Worm (Caenorhabditis elegans) whole organism, young adult: ENCODE data around the gene R09E10.6.
"Not testable (repeated sequence)": the region's sequence is repeated elsewhere in the genome, so short reads cannot be mapped to it uniquely, and the experiment has no call there.

Experiments used
- B0035.1 ChIP-seq: sonication (generic microtip); optimal IDR thresholded peaks from 2 replicates; lab custom pipeline; 2016; ENCODE audit warnings: missing genetic modification characterization, mild to moderate bottlenecking, missing compliant biosample characterization, missing genotype, missing genetic modification reagents
- C06A6.2 ChIP-seq: fragments of 200-800 bp; sonication (Bioruptor generic); conservative IDR thresholded peaks from 2 replicates; pipeline ENCODE4 v1.3.6; 2022; ENCODE audit warnings: missing genetic modification characterization, missing compliant biosample characterization
- F23B12.7 ChIP-seq: sonication (generic microtip); optimal IDR thresholded peaks from 2 replicates; lab custom pipeline; 2017; ENCODE audit warnings: missing genetic modification characterization, mild to moderate bottlenecking, missing compliant biosample characterization, antibody characterized with exemption, moderate library complexity; ENCODE audit not compliant: insufficient read depth
- F52B5.7 ChIP-seq: sonication (generic microtip); optimal IDR thresholded peaks from 2 replicates; lab custom pipeline; 2016; ENCODE audit warnings: mild to moderate bottlenecking, missing genetic modification characterization, missing compliant biosample characterization
- F57A8.1 ChIP-seq: fragments of 200-800 bp; sonication (Bioruptor generic); optimal IDR thresholded peaks from 2 replicates; lab custom pipeline; 2018; ENCODE audit warnings: mild to moderate bottlenecking, missing genetic modification characterization, moderate library complexity, missing compliant biosample characterization
- K11D2.4 ChIP-seq: fragments of 200-800 bp; sonication (Bioruptor generic); IDR thresholded peaks from 2 replicates; pipeline ENCODE4 v1.3.6; 2022; ENCODE audit warnings: missing genetic modification reagents, missing genetic modification characterization, missing compliant biosample characterization
- Y79H2A.3 ChIP-seq: fragments of 200-800 bp; sonication (Bioruptor generic); conservative IDR thresholded peaks from 2 replicates; pipeline ENCODE4 v1.3.6; 2022; ENCODE audit warnings: missing genetic modification reagents, missing genetic modification characterization, missing compliant biosample characterization
- ZK185.1 ChIP-seq: sonication (generic microtip); optimal IDR thresholded peaks from 2 replicates; lab custom pipeline; 2016; ENCODE audit warnings: mild to moderate bottlenecking, missing genetic modification characterization, missing compliant biosample characterization; ENCODE audit not compliant: poor library complexity, severe bottlenecking
- aptf-3 ChIP-seq: fragments of 200-800 bp; sonication (Bioruptor generic); IDR thresholded peaks from 2 replicates; pipeline ENCODE4 v1.3.6; 2022; ENCODE audit warnings: missing genetic modification characterization, missing compliant biosample characterization
- ccch-3 ChIP-seq: fragments of 200-800 bp; sonication (Bioruptor generic); optimal IDR thresholded peaks from 2 replicates; lab custom pipeline; 2018; ENCODE audit warnings: mild to moderate bottlenecking, missing genetic modification characterization, missing compliant biosample characterization
- cebp-2 ChIP-seq: fragments of 200-800 bp; sonication (Bioruptor generic); IDR thresholded peaks from 2 replicates; pipeline ENCODE4 v1.3.6; 2022; ENCODE audit warnings: missing genetic modification characterization, missing compliant biosample characterization
- ceh-40 ChIP-seq: fragments of 200-800 bp; sonication (Bioruptor generic); IDR thresholded peaks from 2 replicates; pipeline ENCODE4 v1.3.6; 2022; ENCODE audit warnings: missing genetic modification characterization, missing compliant biosample characterization
- ceh-58 ChIP-seq: fragments of 200-800 bp; sonication (Bioruptor generic); IDR thresholded peaks from 2 replicates; pipeline ENCODE4 v1.3.6; 2022; ENCODE audit warnings: missing genetic modification characterization, missing compliant biosample characterization
- die-1 ChIP-seq: sonication (generic microtip); optimal IDR thresholded peaks from 2 replicates; lab custom pipeline; 2016; ENCODE audit warnings: missing genotype, mild to moderate bottlenecking, missing genetic modification characterization, missing compliant biosample characterization
- dox-1 ChIP-seq: fragments of 200-800 bp; sonication (Bioruptor generic); IDR thresholded peaks from 2 replicates; pipeline ENCODE4 v1.3.6; 2022; ENCODE audit warnings: missing genetic modification reagents, missing genetic modification characterization, missing compliant biosample characterization
- dpl-1 ChIP-seq: fragments of 150-350 bp; optimal IDR thresholded peaks from 2 replicates; lab custom pipeline; 2014; ENCODE audit warnings: missing biosample characterization, missing genetic modification reagents, missing genetic modification characterization
- efl-1 ChIP-seq: fragments of 150-350 bp; optimal IDR thresholded peaks from 2 replicates; lab custom pipeline; 2014; ENCODE audit warnings: missing biosample characterization, missing genetic modification reagents, missing genetic modification characterization
- egl-18 ChIP-seq: fragments of 200-800 bp; sonication (Bioruptor generic); IDR thresholded peaks from 2 replicates; pipeline ENCODE4 v1.3.6; 2022; ENCODE audit warnings: missing genetic modification reagents, missing genetic modification characterization, missing compliant biosample characterization
- egrh-3 ChIP-seq: fragments of 200-800 bp; sonication (Bioruptor generic); IDR thresholded peaks from 2 replicates; pipeline ENCODE4 v1.3.6; 2022; ENCODE audit warnings: missing genetic modification reagents, missing genetic modification characterization, missing compliant biosample characterization
- ekl-4 ChIP-seq: fragments of 200-800 bp; sonication (Bioruptor generic); IDR thresholded peaks from 2 replicates; pipeline ENCODE4 v1.3.6; 2022; ENCODE audit warnings: missing genetic modification reagents, missing genetic modification characterization, missing compliant biosample characterization
- ets-4 ChIP-seq: fragments of 200-800 bp; sonication (Bioruptor generic); optimal IDR thresholded peaks from 2 replicates; lab custom pipeline; 2018; ENCODE audit warnings: mild to moderate bottlenecking, missing genetic modification characterization, missing compliant biosample characterization
- hmg-1.2 ChIP-seq: fragments of 200-800 bp; sonication (Bioruptor generic); IDR thresholded peaks from 2 replicates; pipeline ENCODE4 v1.3.6; 2022; ENCODE audit warnings: missing genetic modification reagents, missing genetic modification characterization, missing compliant biosample characterization
- hmg-20 ChIP-seq: fragments of 200-800 bp; sonication (Bioruptor generic); IDR thresholded peaks from 2 replicates; pipeline ENCODE4 v1.3.6; 2022; ENCODE audit warnings: missing genetic modification reagents, missing genetic modification characterization, missing compliant biosample characterization
- hrde-1 ChIP-seq: sonication (generic microtip); optimal IDR thresholded peaks from 2 replicates; lab custom pipeline; 2016; ENCODE audit warnings: missing genetic modification characterization, mild to moderate bottlenecking, missing compliant biosample characterization, moderate library complexity, missing genotype, missing genetic modification reagents, borderline replicate concordance
- lag-1 ChIP-seq: fragments of 200-800 bp; sonication (Bioruptor generic); IDR thresholded peaks from 2 replicates; pipeline ENCODE4 v1.3.6; 2022; ENCODE audit warnings: missing genetic modification reagents, missing genetic modification characterization, missing compliant biosample characterization
- lin-35 ChIP-seq, 3 experiments: fragments of 150-350 bp in 2 of 3; sonication (generic microtip) in 1 of 3; optimal IDR thresholded peaks; 2 replicates each; lab custom pipeline; 2014 to 2018; ENCODE audit warnings: missing biosample characterization in 3 of 3, missing genetic modification characterization in 3 of 3, missing genetic modification reagents in 3 of 3
- lin-40 ChIP-seq: sonication (generic microtip); optimal IDR thresholded peaks from 2 replicates; lab custom pipeline; 2016; ENCODE audit warnings: missing genetic modification characterization, mild to moderate bottlenecking, missing compliant biosample characterization, missing genotype, missing genetic modification reagents
- lin-54 ChIP-seq: fragments of 200-800 bp; sonication (Bioruptor generic); optimal IDR thresholded peaks from 2 replicates; lab custom pipeline; 2018; ENCODE audit warnings: mild to moderate bottlenecking, missing genetic modification characterization, missing compliant biosample characterization
- lsy-27 ChIP-seq: sonication (generic microtip); optimal IDR thresholded peaks from 2 replicates; lab custom pipeline; 2017; ENCODE audit warnings: missing genetic modification characterization, mild to moderate bottlenecking, missing compliant biosample characterization, antibody characterized with exemption, missing genotype, borderline replicate concordance; ENCODE audit not compliant: insufficient read depth
- madf-10 ChIP-seq: sonication (generic microtip); optimal IDR thresholded peaks from 2 replicates; lab custom pipeline; 2016; ENCODE audit warnings: mild to moderate bottlenecking, missing genetic modification characterization, missing compliant biosample characterization
- madf-6 ChIP-seq: fragments of 200-800 bp; sonication (Bioruptor generic); IDR thresholded peaks from 2 replicates; pipeline ENCODE4 v1.3.6; 2022; ENCODE audit warnings: missing genetic modification reagents, missing genetic modification characterization, missing compliant biosample characterization
- mel-28 ChIP-seq: sonication (generic microtip); optimal IDR thresholded peaks from 2 replicates; lab custom pipeline; 2016; ENCODE audit warnings: borderline replicate concordance, mild to moderate bottlenecking, missing genetic modification characterization, missing compliant biosample characterization
- nhr-120 ChIP-seq: fragments of 200-800 bp; sonication (Bioruptor generic); IDR thresholded peaks from 2 replicates; pipeline ENCODE4 v1.3.6; 2022; ENCODE audit warnings: missing genetic modification characterization, missing compliant biosample characterization
- nhr-80 ChIP-seq: sonication (generic microtip); optimal IDR thresholded peaks from 2 replicates; lab custom pipeline; 2016; ENCODE audit warnings: missing genetic modification characterization, missing compliant biosample characterization
- nhr-90 ChIP-seq: sonication (generic microtip); optimal IDR thresholded peaks from 2 replicates; lab custom pipeline; 2016; ENCODE audit warnings: missing genotype, mild to moderate bottlenecking, missing genetic modification characterization, missing compliant biosample characterization
- pha-4 ChIP-seq: fragments of 150-350 bp; sonication (generic microtip); optimal IDR thresholded peaks from 2 replicates; lab custom pipeline; 2014; ENCODE audit warnings: missing biosample characterization, missing genetic modification reagents, missing genetic modification characterization
- repo-1 ChIP-seq: sonication (generic microtip); optimal IDR thresholded peaks from 2 replicates; lab custom pipeline; 2017; ENCODE audit warnings: mild to moderate bottlenecking, missing genetic modification characterization, missing compliant biosample characterization
- sdz-38 ChIP-seq: sonication (generic microtip); optimal IDR thresholded peaks from 2 replicates; lab custom pipeline; 2016; ENCODE audit warnings: missing genotype, missing genetic modification characterization, missing compliant biosample characterization
- snpc-3.4 ChIP-seq: sonication (generic microtip); optimal IDR thresholded peaks from 2 replicates; lab custom pipeline; 2017; ENCODE audit warnings: missing genetic modification characterization, mild to moderate bottlenecking, missing compliant biosample characterization, antibody characterized with exemption, moderate library complexity, missing genotype, missing genetic modification reagents
- sptf-2 ChIP-seq: fragments of 200-800 bp; sonication (Bioruptor generic); optimal IDR thresholded peaks from 2 replicates; lab custom pipeline; 2018; ENCODE audit warnings: mild to moderate bottlenecking, missing genetic modification characterization, missing compliant biosample characterization
- tbp1 ChIP-seq: fragments of 200-800 bp; sonication (Bioruptor generic); optimal IDR thresholded peaks from 2 replicates; lab custom pipeline; 2018; ENCODE audit warnings: mild to moderate bottlenecking, missing genetic modification characterization, missing compliant biosample characterization
- xnd-1 ChIP-seq: sonication (generic microtip); optimal IDR thresholded peaks from 2 replicates; lab custom pipeline; 2016; ENCODE audit warnings: missing genotype, missing genetic modification reagents, missing genetic modification characterization, missing compliant biosample characterization
- ztf-25 ChIP-seq: fragments of 200-800 bp; sonication (Bioruptor generic); IDR thresholded peaks from 2 replicates; pipeline ENCODE4 v1.3.6; 2022; ENCODE audit warnings: missing genetic modification reagents, missing genetic modification characterization, missing compliant biosample characterization
- ztf-3 ChIP-seq: fragments of 200-800 bp; sonication (Bioruptor generic); optimal IDR thresholded peaks from 2 replicates; lab custom pipeline; 2018; ENCODE audit warnings: mild to moderate bottlenecking, missing genetic modification characterization, missing compliant biosample characterization

Gene R09E10.6

DNA sequence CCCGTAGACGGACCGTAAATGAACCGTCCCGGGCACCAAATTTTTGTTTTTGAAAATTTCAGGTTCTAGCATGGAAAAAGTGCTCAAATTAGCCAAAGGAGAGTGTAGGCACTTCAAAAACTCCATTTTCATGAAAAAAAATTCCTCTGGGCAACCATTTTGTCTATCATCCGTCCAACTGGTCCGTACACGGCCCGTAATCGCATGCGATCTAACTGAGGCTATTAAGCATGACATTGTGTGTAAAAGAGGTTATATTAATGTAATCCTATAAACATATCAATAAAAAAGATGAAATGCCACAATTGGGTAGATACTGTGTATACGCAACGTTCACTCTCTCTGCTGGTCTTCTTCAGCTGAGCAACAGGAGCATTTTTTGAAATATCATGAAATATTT lies 28.7 kb upstream of the R09E10.6 start, which contains the start of gene R09E10.1:
Gene R09E10.1 (minus strand): TSS at position 101 of the 400 bp plus-strand sequence.
- TF ChIP-seq lsy-27; madf-6 (GFP tag; lab: Robert Waterston, UW); hmg-1.2 (GFP tag; lab: Robert Waterston, UW): not testable (repeated sequence)

- TF ChIP-seq lin-35 (GFP tag; optimal IDR thresholded peaks at IDR 0.05; lab: Kevin White, UChicago) (no peak), ccch-3 (GFP tag; lab: Kevin White, UChicago) (no peak), B0035.1 (tag; lab: Kevin White, UChicago) (no peak), lin-54 (GFP tag; lab: Kevin White, UChicago) (no peak), ztf-3 (GFP tag; lab: Kevin White, UChicago) (no peak), ceh-40 (GFP tag; lab: Robert Waterston, UW) (no peak), K11D2.4 (no peak), die-1 (tag; lab: Kevin White, UChicago) (no peak), hrde-1 (tag; lab: Kevin White, UChicago) (no peak), tbp1 (GFP tag; lab: Kevin White, UChicago) (no peak), mel-28 (tag; lab: Kevin White, UChicago) (no peak), sptf-2 (GFP tag; lab: Kevin White, UChicago) (no peak), lag-1 (GFP tag; lab: Robert Waterston, UW) (no peak), snpc-3.4 (tag; lab: Kevin White, UChicago) (no peak), lin-40 (tag; lab: Kevin White, UChicago) (no peak), Y79H2A.3 (GFP tag; lab: Robert Waterston, UW) (no peak), efl-1 (GFP tag; lab: Kevin White, UChicago) (no peak), F57A8.1 (no peak), C06A6.2 (no peak)
Measured at ce11 chrIV:10318199-10318598, 24.3 kb upstream of the R09E10.6 start, which contains the start of gene R09E10.2. TSS of gene R09E10.2 (minus strand) at chrIV:10318299.

DNA sequence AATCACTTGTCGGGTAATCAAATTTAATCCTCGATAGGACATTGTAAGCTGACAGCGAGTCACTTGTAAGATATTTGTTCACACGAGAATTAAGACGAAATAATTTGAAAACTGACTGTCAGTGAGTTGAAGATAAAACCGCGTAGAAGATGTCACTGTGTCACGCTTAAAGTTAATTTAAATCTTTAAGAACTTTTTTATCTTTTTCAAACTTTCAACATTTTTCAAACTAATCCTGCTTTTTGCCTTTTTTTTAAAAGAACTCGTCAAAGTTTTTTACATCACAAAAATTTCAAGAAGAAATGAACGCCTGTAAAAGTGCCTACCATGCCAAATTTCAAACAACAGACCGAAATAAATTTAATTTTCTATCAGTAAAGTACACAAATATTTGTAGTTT lies 19.6 kb upstream of the R09E10.6 start, which contains the start of gene acs-18:
Gene acs-18 (minus strand): TSS at position 101 of the 400 bp plus-strand sequence.
- TF ChIP-seq madf-10 (tag; lab: Kevin White, UChicago) (no peak), ets-4 (GFP tag; lab: Kevin White, UChicago) (no peak), cebp-2 (GFP tag; lab: Robert Waterston, UW) (no peak), repo-1 (tag; lab: Kevin White, UChicago) (no peak), ZK185.1 (tag; lab: Kevin White, UChicago) (no peak), nhr-120 (GFP tag; lab: Robert Waterston, UW) (no peak), sdz-38 (tag; lab: Kevin White, UChicago) (no peak), hmg-20 (GFP tag; lab: Robert Waterston, UW) (no peak), egl-18 (GFP tag; lab: Robert Waterston, UW) (no peak), pha-4 (tag; lab: Kevin White, UChicago) (no peak), lag-1 (GFP tag; lab: Robert Waterston, UW) (no peak)

DNA sequence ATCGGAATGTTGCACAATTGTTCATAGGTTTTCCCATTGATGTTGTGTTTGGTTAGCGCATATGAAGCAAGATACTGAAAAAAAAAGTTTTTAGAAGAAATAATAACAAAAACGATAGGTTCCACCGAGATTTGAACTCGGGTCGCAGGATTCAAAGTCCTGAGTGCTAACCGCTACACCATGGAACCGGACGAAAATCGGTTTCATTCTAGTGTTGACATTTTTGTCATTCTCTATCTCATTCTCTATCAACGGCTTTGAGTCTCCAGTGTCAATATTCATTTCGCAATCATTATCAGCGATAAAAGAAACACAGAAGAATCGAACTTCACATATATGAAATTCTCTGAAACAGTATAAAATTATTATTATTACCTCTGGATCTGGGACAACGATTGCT lies 17.2 kb upstream of the R09E10.6 start:
- no peak for TF ChIP-seq F23B12.7
- no peak for TF ChIP-seq nhr-80 (tag; lab: Kevin White, UChicago)
- TF ChIP-seq aptf-3 (GFP tag; lab: Robert Waterston, UW) = no peak
- TF ChIP-seq K11D2.4 = no peak
- no peak for TF ChIP-seq F52B5.7
- no peak for TF ChIP-seq ceh-58 (GFP tag; lab: Robert Waterston, UW)
- no peak for TF ChIP-seq mel-28 (tag; lab: Kevin White, UChicago)
- TF ChIP-seq xnd-1 (tag; lab: Kevin White, UChicago) = no peak
- TF ChIP-seq nhr-90 = peak; percentile 37
- no peak for TF ChIP-seq dpl-1 (GFP tag; lab: Kevin White, UChicago)
- TF ChIP-seq ztf-25 (GFP tag; lab: Robert Waterston, UW) = no peak
- TF ChIP-seq ekl-4 (GFP tag; lab: Robert Waterston, UW) = no peak
- TF ChIP-seq dox-1 (GFP tag; lab: Robert Waterston, UW) = no peak; the same call in 1 of the 2 replicates
- no peak for TF ChIP-seq madf-10 (tag; lab: Kevin White, UChicago)
- no peak for TF ChIP-seq egrh-3 (GFP tag; lab: Robert Waterston, UW)
